Worm (Caenorhabditis elegans) whole organism, L4 larva: ENCODE data around the gene K12G11.6.

Experiments used
- D1046.2 ChIP-seq: fragments of 200-800 bp; sonication (Bioruptor generic); IDR thresholded peaks from 2 replicates; pipeline ENCODE4 v1.3.6; 2022; ENCODE audit warnings: missing genetic modification characterization, missing compliant biosample characterization
- F49E8.2 ChIP-seq: sonication (generic microtip); optimal IDR thresholded peaks from 2 replicates; lab custom pipeline; 2016; ENCODE audit warnings: missing compliant biosample characterization, mild to moderate bottlenecking, missing genetic modification characterization, borderline replicate concordance
- T20F7.1 ChIP-seq: fragments of 200-800 bp; sonication (Bioruptor generic); optimal IDR thresholded peaks from 2 replicates; lab custom pipeline; 2018; ENCODE audit warnings: mild to moderate bottlenecking, missing genetic modification characterization, missing compliant biosample characterization
- T26A8.4 ChIP-seq: fragments of 200-800 bp; sonication (Bioruptor generic); IDR thresholded peaks from 2 replicates; pipeline ENCODE4 v1.3.6; 2022; ENCODE audit warnings: missing genetic modification characterization, missing compliant biosample characterization
- aha-1 ChIP-seq: fragments of 150-350 bp; peaks from one replicate; lab custom pipeline; 2014; ENCODE audit warnings: missing biosample characterization, missing genetic modification characterization
- ama-1 ChIP-seq: fragments of 150-350 bp; optimal IDR thresholded peaks from 2 replicates; lab custom pipeline; 2014; ENCODE audit warnings: inconsistent platforms, mixed read lengths
- ceh-20 ChIP-seq: fragments of 200-800 bp; sonication (Bioruptor generic); IDR thresholded peaks from 2 replicates; pipeline ENCODE4 v1.3.6; 2022; ENCODE audit warnings: missing genetic modification reagents, missing genetic modification characterization, missing compliant biosample characterization
- ceh-32 ChIP-seq: sonication (generic microtip); optimal IDR thresholded peaks from 2 replicates; lab custom pipeline; 2016; ENCODE audit warnings: mild to moderate bottlenecking, missing genetic modification characterization, missing compliant biosample characterization; ENCODE audit not compliant: poor library complexity
- ceh-44 ChIP-seq: fragments of 200-800 bp; sonication (Bioruptor generic); IDR thresholded peaks from 2 replicates; pipeline ENCODE4 v1.3.6; 2022; ENCODE audit warnings: missing genetic modification reagents, missing genetic modification characterization, missing compliant biosample characterization
- ceh-62 ChIP-seq: sonication (generic microtip); optimal IDR thresholded peaks from 2 replicates; lab custom pipeline; 2017; ENCODE audit warnings: missing biosample characterization, missing genetic modification characterization
- ces-1 ChIP-seq: fragments of 150-350 bp; sonication (generic microtip); optimal IDR thresholded peaks from 4 replicates; lab custom pipeline; 2014; ENCODE audit warnings: missing biosample characterization, missing genetic modification reagents, missing genetic modification characterization
- cey-2 ChIP-seq: sonication (generic microtip); optimal IDR thresholded peaks from 3 replicates; lab custom pipeline; 2017; ENCODE audit warnings: missing genetic modification characterization, mild to moderate bottlenecking, missing compliant biosample characterization, antibody characterized with exemption, borderline replicate concordance; ENCODE audit not compliant: insufficient read depth
- daf-16 ChIP-seq, 3 experiments: sonication (generic microtip); optimal IDR thresholded peaks; 2 replicates each; lab custom pipeline; 2016 to 2017; ENCODE audit warnings: missing genetic modification characterization in 3 of 3, missing genetic modification reagents in 3 of 3, mild to moderate bottlenecking in 2 of 3, missing compliant biosample characterization in 2 of 3, missing biosample characterization in 1 of 3, moderate library complexity in 1 of 3
- dmd-6 ChIP-seq: fragments of 200-800 bp; sonication (Bioruptor generic); IDR thresholded peaks from 2 replicates; pipeline ENCODE4 v1.3.6; 2022; ENCODE audit warnings: missing genetic modification reagents, missing genetic modification characterization, missing compliant biosample characterization
- dmd-9 ChIP-seq: fragments of 200-800 bp; sonication (Bioruptor generic); IDR thresholded peaks from 2 replicates; pipeline ENCODE4 v1.3.6; 2022; ENCODE audit warnings: missing genetic modification reagents, missing genetic modification characterization, missing compliant biosample characterization
- dpl-1 ChIP-seq: fragments of 150-350 bp; optimal IDR thresholded peaks from 2 replicates; lab custom pipeline; 2014; ENCODE audit warnings: missing biosample characterization, missing genetic modification reagents, missing genetic modification characterization
- dve-1 ChIP-seq: sonication (generic microtip); optimal IDR thresholded peaks from 2 replicates; lab custom pipeline; 2017; ENCODE audit warnings: antibody characterized with exemption, mild to moderate bottlenecking, missing genetic modification characterization, missing compliant biosample characterization; ENCODE audit not compliant: insufficient read depth
- hlh-11 ChIP-seq: fragments of 200-800 bp; sonication (Bioruptor generic); optimal IDR thresholded peaks from 2 replicates; lab custom pipeline; 2018; ENCODE audit warnings: mild to moderate bottlenecking, missing genetic modification characterization, missing compliant biosample characterization
- lim-7 ChIP-seq: fragments of 200-800 bp; sonication (Bioruptor generic); IDR thresholded peaks from 2 replicates; pipeline ENCODE4 v1.3.6; 2022; ENCODE audit warnings: missing genetic modification characterization, missing compliant biosample characterization
- lin-13 ChIP-seq: fragments of 150-350 bp; optimal IDR thresholded peaks from 2 replicates; lab custom pipeline; 2014; ENCODE audit warnings: missing biosample characterization, missing genetic modification reagents, missing genetic modification characterization
- lin-29 ChIP-seq: fragments of 200-800 bp; sonication (Bioruptor generic); IDR thresholded peaks from 2 replicates; pipeline ENCODE4 v1.3.6; 2022; ENCODE audit warnings: missing genetic modification reagents, missing genetic modification characterization, missing compliant biosample characterization
- lsy-2 ChIP-seq, 2 experiments: fragments of 150-350 bp in 1 of 2; sonication (generic microtip) in 1 of 2; optimal IDR thresholded peaks; 2 replicates each; lab custom pipeline; 2014 to 2017; ENCODE audit warnings: missing biosample characterization in 2 of 2, missing genetic modification characterization in 2 of 2
- madf-5 ChIP-seq, 2 experiments: fragments of 200-800 bp; sonication (Bioruptor generic); IDR thresholded peaks; 2 replicates each; pipeline ENCODE4 v1.3.6; 2022; ENCODE audit warnings: missing compliant biosample characterization in 2 of 2, missing genetic modification characterization in 2 of 2
- madf-9 ChIP-seq: fragments of 200-800 bp; sonication (Bioruptor generic); conservative IDR thresholded peaks from 2 replicates; pipeline ENCODE4 v1.3.6; 2022; ENCODE audit warnings: missing genetic modification reagents, missing genetic modification characterization, missing compliant biosample characterization
- mep-1 ChIP-seq: fragments of 150-350 bp; sonication (generic microtip); optimal IDR thresholded peaks from 3 replicates; lab custom pipeline; 2014; ENCODE audit warnings: missing biosample characterization, missing genetic modification characterization
- mes-2 ChIP-seq: sonication (generic microtip); optimal IDR thresholded peaks from 2 replicates; lab custom pipeline; 2016; ENCODE audit warnings: missing genotype, mild to moderate bottlenecking, missing genetic modification characterization, missing compliant biosample characterization; ENCODE audit not compliant: poor library complexity, severe bottlenecking
- mxl-3 ChIP-seq: fragments of 200-800 bp; sonication (Bioruptor generic); optimal IDR thresholded peaks from 2 replicates; lab custom pipeline; 2018; ENCODE audit warnings: mild to moderate bottlenecking, missing genetic modification characterization, missing compliant biosample characterization
- nhr-25 ChIP-seq: sonication (generic microtip); optimal IDR thresholded peaks from 2 replicates; lab custom pipeline; 2017; ENCODE audit warnings: missing genetic modification characterization, mild to moderate bottlenecking, missing compliant biosample characterization, antibody characterized with exemption, moderate library complexity, borderline replicate concordance; ENCODE audit not compliant: insufficient read depth
- nhr-28 ChIP-seq: fragments of 150-350 bp; optimal IDR thresholded peaks from 2 replicates; lab custom pipeline; 2014; ENCODE audit warnings: missing biosample characterization, missing genetic modification characterization
- nhr-42 ChIP-seq: fragments of 200-800 bp; sonication (Bioruptor generic); IDR thresholded peaks from 2 replicates; pipeline ENCODE4 v1.3.6; 2022; ENCODE audit warnings: missing genetic modification characterization, missing compliant biosample characterization
- nhr-6 ChIP-seq: fragments of 150-350 bp; optimal IDR thresholded peaks from 2 replicates; lab custom pipeline; 2014; ENCODE audit warnings: missing biosample characterization, missing genetic modification characterization
- pha-4 ChIP-seq, 2 experiments: fragments of 150-350 bp in 1 of 2; fragments of 200-800 bp in 1 of 2; sonication (Bioruptor generic) in 1 of 2; IDR thresholded peaks in 1 of 2; optimal IDR thresholded peaks in 1 of 2; 2 replicates each; pipeline versions ENCODE4 v1.3.6 to Lab custom; 2014 to 2022; ENCODE audit warnings: missing genetic modification characterization in 2 of 2, missing genetic modification reagents in 2 of 2, missing biosample characterization in 1 of 2, missing compliant biosample characterization in 1 of 2
- rbr-2 ChIP-seq: sonication (generic microtip); optimal IDR thresholded peaks from 2 replicates; lab custom pipeline; 2016; ENCODE audit warnings: missing genotype, missing genetic modification characterization, missing compliant biosample characterization
- set-16 ChIP-seq: fragments of 200-800 bp; sonication (Bioruptor generic); IDR thresholded peaks from 2 replicates; pipeline ENCODE4 v1.3.6; 2022; ENCODE audit warnings: missing genetic modification reagents, missing genetic modification characterization, missing compliant biosample characterization
- snpc-1.2 ChIP-seq: fragments of 200-800 bp; sonication (Bioruptor generic); IDR thresholded peaks from 2 replicates; pipeline ENCODE4 v1.3.6; 2022; ENCODE audit warnings: missing genetic modification reagents, missing genetic modification characterization, missing compliant biosample characterization
- tra-1 ChIP-seq: fragments of 200-800 bp; sonication (Bioruptor generic); IDR thresholded peaks from 2 replicates; pipeline ENCODE4 v1.3.6; 2022; ENCODE audit warnings: missing genetic modification reagents, missing genetic modification characterization, missing compliant biosample characterization
- unc-130 ChIP-seq: sonication (generic microtip); optimal IDR thresholded peaks from 2 replicates; lab custom pipeline; 2016; ENCODE audit warnings: missing genetic modification reagents, missing genetic modification characterization, missing compliant biosample characterization
- unc-62 ChIP-seq, 3 experiments: fragments of 150-350 bp in 1 of 3; sonication (generic microtip); optimal IDR thresholded peaks in 2 of 3; peaks in 1 of 3; 1 replicate in 1 of 3; 2 replicates in 2 of 3; lab custom pipeline; 2014 to 2017; ENCODE audit warnings: missing biosample characterization in 3 of 3, missing genetic modification characterization in 3 of 3, missing genetic modification reagents in 3 of 3, missing genotype in 1 of 3
- vab-7 ChIP-seq: fragments of 200-800 bp; sonication (Bioruptor generic); IDR thresholded peaks from 2 replicates; pipeline ENCODE4 v1.3.6; 2022; ENCODE audit warnings: missing genetic modification reagents, missing genetic modification characterization, missing compliant biosample characterization
- zfp-2 ChIP-seq: sonication (generic microtip); optimal IDR thresholded peaks from 2 replicates; lab custom pipeline; 2016; ENCODE audit warnings: mild to moderate bottlenecking, missing genetic modification characterization, missing compliant biosample characterization
- ztf-11 ChIP-seq: fragments of 150-350 bp; optimal IDR thresholded peaks from 2 replicates; lab custom pipeline; 2014; ENCODE audit warnings: missing biosample characterization, missing genetic modification characterization

Gene K12G11.6

ce11 chrV:11891143-11891862, 2.8 kb upstream of the K12G11.6 start, which contains the start of the genes sodh-2 and srx-76:
Gene sodh-2 (minus strand): TSS chrV:11891243.
Gene srx-76 (plus strand): TSS chrV:11891812.
- TF ChIP-seq dve-1 (tag; lab: Kevin White, UChicago), result peak; percentile 39
- no peak for TF ChIP-seq dmd-9 (GFP tag; lab: Robert Waterston, UW)
- TF ChIP-seq ceh-44 (GFP tag; lab: Robert Waterston, UW), result no peak
- TF ChIP-seq nhr-28 (tag; lab: Kevin White, UChicago), result peak; percentile 20
- TF ChIP-seq madf-5 (GFP tag; IDR thresholded peaks at IDR 0.05; lab: Robert Waterston, UW), result no peak
- no peak for TF ChIP-seq snpc-1.2
- TF ChIP-seq unc-62 (GFP tag; optimal IDR thresholded peaks at IDR 0.05 in 1 of 2; lab: Kevin White, UChicago), result peak in 1 of 2 experiments; percentile 85
- TF ChIP-seq unc-62 (tag; optimal IDR thresholded peaks at IDR 0.05; lab: Kevin White, UChicago), result no peak
- no peak for TF ChIP-seq set-16 (GFP tag; lab: Robert Waterston, UW)
- no peak for TF ChIP-seq madf-9 (GFP tag; lab: Robert Waterston, UW)
- TF ChIP-seq lin-13 (GFP tag; lab: Kevin White, UChicago), result no peak
- no peak for TF ChIP-seq unc-130
- TF ChIP-seq zfp-2 (tag; lab: Kevin White, UChicago), result no peak
- no peak for TF ChIP-seq D1046.2 (GFP tag; lab: Robert Waterston, UW)
- TF ChIP-seq lim-7 (GFP tag; lab: Robert Waterston, UW), result no peak
- TF ChIP-seq ceh-62 (tag; lab: Kevin White, UChicago), result no peak
- TF ChIP-seq, all 104 proteins: peak for 3

- TF ChIP-seq pha-4 (GFP tag; IDR thresholded peaks at IDR 0.05; lab: Robert Waterston, UW) (no peak), pha-4 (tag; optimal IDR thresholded peaks at IDR 0.05; lab: Kevin White, UChicago) (peak; percentile 53), hlh-11 (tag; lab: Kevin White, UChicago) (peak; percentile 72), ces-1 (GFP tag; lab: Kevin White, UChicago) (no peak), dve-1 (tag; lab: Kevin White, UChicago) (peak; percentile 54), nhr-25 (peak; percentile 26), F49E8.2 (tag; lab: Kevin White, UChicago) (no peak), T26A8.4 (GFP tag; lab: Robert Waterston, UW) (no peak), nhr-42 (GFP tag; lab: Robert Waterston, UW) (no peak), T20F7.1 (GFP tag; lab: Kevin White, UChicago) (no peak), ama-1 (no peak), daf-16 (GFP tag; optimal IDR thresholded peaks at IDR 0.05; lab: Kevin White, UChicago) (no peak), daf-16 (tag; optimal IDR thresholded peaks at IDR 0.05; lab: Kevin White, UChicago) (peak; percentile 74), cey-2 (tag; lab: Kevin White, UChicago) (no peak), mes-2 (tag; lab: Kevin White, UChicago) (peak; percentile 68), ceh-62 (tag; lab: Kevin White, UChicago) (no peak), zfp-2 (tag; lab: Kevin White, UChicago) (no peak), dmd-6 (GFP tag; lab: Robert Waterston, UW) (peak; percentile 45; the same call in 1 of the 2 replicates), ceh-32 (tag; lab: Kevin White, UChicago) (no peak), ztf-11 (tag; lab: Kevin White, UChicago) (no peak), mxl-3 (GFP tag; lab: Kevin White, UChicago) (peak; percentile 59), dpl-1 (peak; percentile 79), ceh-20 (GFP tag; lab: Robert Waterston, UW) (no peak), lsy-2 (tag; optimal IDR thresholded peaks at IDR 0.05; lab: Kevin White, UChicago) (peak in 1 of 2 experiments; percentile 47), lin-13 (GFP tag; lab: Kevin White, UChicago) (no peak), set-16 (GFP tag; lab: Robert Waterston, UW) (no peak), vab-7 (GFP tag; lab: Robert Waterston, UW) (no peak), unc-62 (GFP tag; optimal IDR thresholded peaks at IDR 0.05 in 1 of 2; lab: Kevin White, UChicago) (peak in 1 of 2 experiments; percentile 96), unc-62 (tag; optimal IDR thresholded peaks at IDR 0.05; lab: Kevin White, UChicago) (no peak), rbr-2 (peak; percentile 23), lin-29 (no peak), dmd-9 (GFP tag; lab: Robert Waterston, UW) (0 out of 2 replicates have a peak, but pooled peaks have one; percentile 29), nhr-28 (tag; lab: Kevin White, UChicago) (peak; percentile 56), nhr-6 (tag; lab: Kevin White, UChicago) (peak; percentile 34), tra-1 (GFP tag; lab: Robert Waterston, UW) (0 out of 2 replicates have a peak, but pooled peaks have one; percentile 24), aha-1 (tag; lab: Kevin White, UChicago) (peak; percentile 89), mep-1 (peak; percentile 71)
These were observed 2.3 kb downstream of the K12G11.6 start for ce11 chrV:11896322-11896898.
